Worm (Caenorhabditis elegans): ENCODE results near the gene F46C5.4.
A peak's percentile ranks its signal among the peaks of the same experiment; 100 is the strongest.

- TF ChIP-seq ama-1 (optimal IDR thresholded peaks at IDR 0.05), result peak; percentile 19
- no peak for TF ChIP-seq sea-1 (GFP tag; conservative IDR thresholded peaks at IDR 0.05)
- no peak for TF ChIP-seq scrt-1 (GFP tag; IDR thresholded peaks at IDR 0.05)
- TF ChIP-seq ceh-36 (tag; optimal IDR thresholded peaks at IDR 0.05), result no peak
- no peak for TF ChIP-seq tbx-37 (GFP tag; conservative IDR thresholded peaks at IDR 0.05)
- TF ChIP-seq F13C5.2 (tag; optimal IDR thresholded peaks at IDR 0.05), result no peak
- no peak for TF ChIP-seq B0310.2 (tag; optimal IDR thresholded peaks at IDR 0.05)
- TF ChIP-seq hmbx-1 (tag; optimal IDR thresholded peaks at IDR 0.05), result no peak
- no peak for TF ChIP-seq ets-7 (tag; optimal IDR thresholded peaks at IDR 0.05)
- no peak for TF ChIP-seq tra-4 (tag; optimal IDR thresholded peaks at IDR 0.05)
- no peak for TF ChIP-seq flt-1 (GFP tag; IDR thresholded peaks at IDR 0.05)
Measured at ce11 chrII:8788752-8789151, 47.1 kb upstream of the F46C5.4 start.

Data from whole organism, early embryonic.